Worm (Caenorhabditis elegans): ENCODE data around the gene Y75B8A.24.
A peak's percentile ranks its signal among the peaks of the same experiment; 100 is the strongest.

Y75B8A.24 gene

ce11 chrIII:12226089-12226682 lies 47.4 kb downstream of the Y75B8A.24 start, which contains the start of the genes Y75B8A.18 and Y75B8A.19:
Gene Y75B8A.18 (minus strand): TSS chrIII:12226230.
Gene Y75B8A.19 (plus strand): TSS chrIII:12226632.
- TF ChIP-seq cnd-1 (tag; optimal IDR thresholded peaks at IDR 0.05) (peak; percentile 24), nhr-76 (tag; optimal IDR thresholded peaks at IDR 0.05) (no peak), lin-32 (GFP tag; optimal IDR thresholded peaks at IDR 0.05) (no peak), zip-8 (tag; optimal IDR thresholded peaks at IDR 0.05) (no peak), bed-3 (GFP tag; optimal IDR thresholded peaks at IDR 0.05) (no peak), ceh-43 (GFP tag; optimal IDR thresholded peaks at IDR 0.05) (no peak), mab-5 (tag; optimal IDR thresholded peaks at IDR 0.05) (no peak), pha-4 (tag; optimal IDR thresholded peaks at IDR 0.05) (peak; percentile 53), nhr-237 (tag; optimal IDR thresholded peaks at IDR 0.05) (peak; percentile 6), elt-1 (tag; optimal IDR thresholded peaks at IDR 0.05; ENCODE audit: borderline replicate concordance, insufficient read depth) (no peak), unc-120 (tag; optimal IDR thresholded peaks at IDR 0.05; ENCODE audit: poor library complexity, severe bottlenecking) (no peak), nhr-12 (tag; optimal IDR thresholded peaks at IDR 0.05) (no peak), mls-2 (tag; optimal IDR thresholded peaks at IDR 0.05) (no peak), sem-2 (GFP tag; optimal IDR thresholded peaks at IDR 0.05) (no peak), unc-39 (tag; optimal IDR thresholded peaks at IDR 0.05) (no peak), ham-2 (GFP tag; optimal IDR thresholded peaks at IDR 0.05) (no peak), flh-1 (GFP tag; optimal IDR thresholded peaks at IDR 0.05) (no peak), tbx-8 (GFP tag; optimal IDR thresholded peaks at IDR 0.05) (no peak), blmp-1 (tag; optimal IDR thresholded peaks at IDR 0.05) (no peak), ces-1 (GFP tag; optimal IDR thresholded peaks at IDR 0.05) (peak; percentile 94), ceh-39 (tag; optimal IDR thresholded peaks at IDR 0.05) (peak; percentile 50), lin-13 (tag; optimal IDR thresholded peaks at IDR 0.05) (peak; percentile 28), ceh-83 (GFP tag; optimal IDR thresholded peaks at IDR 0.05) (no peak), snpc-4 (tag; optimal IDR thresholded peaks at IDR 0.05) (no peak), elt-3 (tag; optimal IDR thresholded peaks at IDR 0.05) (no peak), mep-1 (tag; optimal IDR thresholded peaks at IDR 0.05) (peak; percentile 75), hlh-1 (tag; optimal IDR thresholded peaks at IDR 0.05) (peak; percentile 54), sptf-1 (tag; optimal IDR thresholded peaks at IDR 0.05) (no peak), drap-1 (GFP tag; optimal IDR thresholded peaks at IDR 0.05) (no peak), lsy-2 (tag; optimal IDR thresholded peaks at IDR 0.05) (peak; percentile 40), nhr-28 (tag; optimal IDR thresholded peaks at IDR 0.05) (no peak), nhr-2 (tag; optimal IDR thresholded peaks at IDR 0.05) (no peak), ztf-11 (tag; optimal IDR thresholded peaks at IDR 0.05) (no peak), M03D4.4 (tag; optimal IDR thresholded peaks at IDR 0.05) (no peak), unc-62 (GFP tag; optimal IDR thresholded peaks at IDR 0.05) (no peak)

- TF ChIP-seq ham-2 (GFP tag; optimal IDR thresholded peaks at IDR 0.05) (no peak), mls-2 (tag; optimal IDR thresholded peaks at IDR 0.05) (no peak), unc-120 (tag; optimal IDR thresholded peaks at IDR 0.05; ENCODE audit: poor library complexity, severe bottlenecking) (no peak), nhr-237 (tag; optimal IDR thresholded peaks at IDR 0.05) (no peak), sptf-1 (tag; optimal IDR thresholded peaks at IDR 0.05) (no peak), ztf-11 (tag; optimal IDR thresholded peaks at IDR 0.05) (no peak), hlh-1 (tag; optimal IDR thresholded peaks at IDR 0.05) (no peak)
These were observed 48.3 kb downstream of the Y75B8A.24 start, which contains the start of gene gmn-1 for ce11 chrIII:12225234-12225633. Gene gmn-1 (minus strand): TSS chrIII:12225331.

- TF ChIP-seq unc-62 (GFP tag; optimal IDR thresholded peaks at IDR 0.05), result no peak
- no peak for TF ChIP-seq lsy-2 (tag; optimal IDR thresholded peaks at IDR 0.05)
- TF ChIP-seq nhr-28 (tag; optimal IDR thresholded peaks at IDR 0.05), result no peak
- no peak for TF ChIP-seq ham-2 (GFP tag; optimal IDR thresholded peaks at IDR 0.05)
- no peak for TF ChIP-seq M03D4.4 (tag; optimal IDR thresholded peaks at IDR 0.05)
- TF ChIP-seq elt-3 (tag; optimal IDR thresholded peaks at IDR 0.05), result no peak
- TF ChIP-seq ceh-39 (tag; optimal IDR thresholded peaks at IDR 0.05), result no peak
- no peak for TF ChIP-seq lin-13 (tag; optimal IDR thresholded peaks at IDR 0.05)
- TF ChIP-seq nhr-12 (tag; optimal IDR thresholded peaks at IDR 0.05), result no peak
- TF ChIP-seq bed-3 (GFP tag; optimal IDR thresholded peaks at IDR 0.05), result no peak
- no peak for TF ChIP-seq blmp-1 (tag; optimal IDR thresholded peaks at IDR 0.05)
- no peak for TF ChIP-seq tbx-8 (GFP tag; optimal IDR thresholded peaks at IDR 0.05)
- no peak for TF ChIP-seq flh-1 (GFP tag; optimal IDR thresholded peaks at IDR 0.05)
- no peak for TF ChIP-seq sptf-1 (tag; optimal IDR thresholded peaks at IDR 0.05)
- TF ChIP-seq drap-1 (GFP tag; optimal IDR thresholded peaks at IDR 0.05), result no peak
- TF ChIP-seq elt-1 (tag; optimal IDR thresholded peaks at IDR 0.05; ENCODE audit: borderline replicate concordance, insufficient read depth), result no peak
- no peak for TF ChIP-seq unc-120 (tag; optimal IDR thresholded peaks at IDR 0.05; ENCODE audit: poor library complexity, severe bottlenecking)
- TF ChIP-seq pha-4 (tag; optimal IDR thresholded peaks at IDR 0.05), result no peak
These were observed 50.3 kb downstream of the Y75B8A.24 start for ce11 chrIII:12223208-12223607.
